Fruit fly (Drosophila melanogaster) whole organism, embryonic: Measurements from ENCODE around the gene nerfin-2.

Experiments used
- ATbp ChIP-seq: fragments of 200-800 bp; sonication (Bioruptor generic); optimal IDR thresholded peaks from 2 replicates; lab custom pipeline; 2017; ENCODE audit warnings: missing biosample characterization, mild to moderate bottlenecking, missing genetic modification characterization, missing genetic modification reagents
- Ada2b ChIP-seq: fragments of 200-800 bp; sonication (Bioruptor generic); IDR thresholded peaks from 2 replicates; pipeline ENCODE4 v1.3.6; 2022; ENCODE audit warnings: missing biosample characterization, missing genetic modification characterization
- Bgb ChIP-seq: fragments of 200-800 bp; sonication (Bioruptor generic); IDR thresholded peaks from 2 replicates; pipeline ENCODE4 v1.3.6; 2022; ENCODE audit warnings: missing biosample characterization, missing genetic modification characterization; ENCODE audit not compliant: partially characterized antibody
- Bteb2 ChIP-seq: fragments of 200-800 bp; sonication (Bioruptor generic); optimal IDR thresholded peaks from 2 replicates; lab custom pipeline; 2016; ENCODE audit warnings: missing biosample characterization, missing genetic modification characterization
- CG10431 ChIP-seq: fragments of 200-800 bp; sonication (Bioruptor generic); optimal IDR thresholded peaks from 3 replicates; lab custom pipeline; 2018; ENCODE audit warnings: missing biosample characterization, mild to moderate bottlenecking, missing genetic modification characterization
- CG10654 ChIP-seq: fragments of 200-800 bp; sonication (Bioruptor generic); optimal IDR thresholded peaks from 2 replicates; lab custom pipeline; 2016; ENCODE audit warnings: missing biosample characterization, missing genetic modification characterization
- CG11504 ChIP-seq: fragments of 200-800 bp; sonication (Bioruptor generic); optimal IDR thresholded peaks from 3 replicates; lab custom pipeline; 2019; ENCODE audit warnings: missing biosample characterization, mild to moderate bottlenecking, missing genetic modification characterization, moderate library complexity
- CG17612 ChIP-seq: fragments of 200-800 bp; sonication (Bioruptor generic); IDR thresholded peaks from 2 replicates; pipeline ENCODE4 v1.3.6; 2022; ENCODE audit warnings: missing biosample characterization, missing genetic modification characterization
- CG1792 ChIP-seq: fragments of 200-800 bp; sonication (Bioruptor generic); optimal IDR thresholded peaks from 2 replicates; lab custom pipeline; 2016; ENCODE audit warnings: missing biosample characterization, missing genetic modification characterization
- CG1832 ChIP-seq: fragments of 200-800 bp; sonication (Bioruptor generic); optimal IDR thresholded peaks from 2 replicates; lab custom pipeline; 2017; ENCODE audit warnings: missing biosample characterization, mild to moderate bottlenecking, missing genetic modification characterization, inconsistent platforms
- CG2889 ChIP-seq: fragments of 200-800 bp; sonication (Bioruptor generic); IDR thresholded peaks from 3 replicates; pipeline ENCODE4 v1.3.6; 2022; ENCODE audit warnings: missing biosample characterization, missing genetic modification characterization
- CG3281 ChIP-seq: fragments of 200-800 bp; sonication (Bioruptor generic); optimal IDR thresholded peaks from 3 replicates; lab custom pipeline; 2017; ENCODE audit warnings: missing biosample characterization, mild to moderate bottlenecking, missing genetic modification characterization
- CG33213 ChIP-seq: fragments of 200-800 bp; sonication (Bioruptor generic); optimal IDR thresholded peaks from 3 replicates; lab custom pipeline; 2016; ENCODE audit warnings: missing biosample characterization, missing genetic modification characterization
- CG4730 ChIP-seq: fragments of 200-800 bp; sonication (Bioruptor generic); IDR thresholded peaks from 2 replicates; pipeline ENCODE4 v1.3.6; 2022; ENCODE audit warnings: missing biosample characterization, missing genetic modification characterization
- CG7786 ChIP-seq: fragments of 200-800 bp; sonication (Bioruptor generic); optimal IDR thresholded peaks from 2 replicates; lab custom pipeline; 2016; ENCODE audit warnings: missing biosample characterization, missing genetic modification characterization
- CG8089 ChIP-seq: fragments of 200-800 bp; sonication (Bioruptor generic); optimal IDR thresholded peaks from 3 replicates; lab custom pipeline; 2016; ENCODE audit warnings: missing biosample characterization, missing genetic modification characterization
- CG8944 ChIP-seq: fragments of 200-800 bp; sonication (Bioruptor generic); optimal IDR thresholded peaks from 3 replicates; lab custom pipeline; 2016; ENCODE audit warnings: missing biosample characterization, missing genetic modification characterization
- CG9437 ChIP-seq: fragments of 200-800 bp; sonication (Bioruptor generic); optimal IDR thresholded peaks from 2 replicates; lab custom pipeline; 2018; ENCODE audit warnings: missing biosample characterization, mild to moderate bottlenecking, missing genetic modification characterization
- D19A ChIP-seq: fragments of 200-800 bp; optimal IDR thresholded peaks from 3 replicates; lab custom pipeline; 2019; ENCODE audit warnings: missing biosample characterization, mild to moderate bottlenecking, missing genetic modification characterization, moderate library complexity
- Dfd ChIP-seq, 2 experiments: fragments of >200 bp; optimal IDR thresholded peaks; 2 replicates each; lab custom pipeline; 2017; ENCODE audit warnings: missing biosample characterization in 2 of 2, missing genetic modification characterization in 2 of 2
- E2f1 ChIP-seq: fragments of 200-800 bp; sonication (Bioruptor generic); IDR thresholded peaks from 2 replicates; pipeline ENCODE4 v1.3.6; 2022; ENCODE audit warnings: missing biosample characterization, missing genetic modification characterization
- Gsc ChIP-seq: fragments of 200-800 bp; sonication (Bioruptor generic); IDR thresholded peaks from 2 replicates; pipeline ENCODE4 v1.3.6; 2022; ENCODE audit warnings: missing biosample characterization, missing genetic modification characterization
- Gug ChIP-seq: fragments of 200-800 bp; sonication (Bioruptor generic); IDR thresholded peaks from 4 replicates; pipeline ENCODE4 v1.3.6; 2022; ENCODE audit warnings: missing biosample characterization, missing genetic modification characterization
- HLH54F ChIP-seq: fragments of 200-800 bp; sonication (Bioruptor generic); optimal IDR thresholded peaks from 3 replicates; lab custom pipeline; 2016; ENCODE audit warnings: missing biosample characterization, missing genetic modification characterization
- HLHmδ ChIP-seq: fragments of 200-800 bp; sonication (Bioruptor generic); optimal IDR thresholded peaks from 2 replicates; lab custom pipeline; 2018; ENCODE audit warnings: missing biosample characterization, mild to moderate bottlenecking, missing genetic modification characterization, moderate library complexity
- Hey ChIP-seq: fragments of 200-800 bp; sonication (Bioruptor generic); optimal IDR thresholded peaks from 3 replicates; lab custom pipeline; 2018; ENCODE audit warnings: missing biosample characterization, mild to moderate bottlenecking, missing genetic modification characterization
- Mad ChIP-seq: fragments of 200-800 bp; sonication (Bioruptor generic); optimal IDR thresholded peaks from 2 replicates; lab custom pipeline; 2016; ENCODE audit warnings: missing biosample characterization, missing genetic modification characterization
- PHDP ChIP-seq: fragments of 200-800 bp; sonication (Bioruptor generic); optimal IDR thresholded peaks from 3 replicates; lab custom pipeline; 2018; ENCODE audit warnings: missing biosample characterization, mild to moderate bottlenecking, missing genetic modification characterization, moderate library complexity
- Ravus ChIP-seq: fragments of 200-800 bp; sonication (Bioruptor generic); IDR thresholded peaks from 2 replicates; pipeline ENCODE4 v1.3.6; 2022; ENCODE audit warnings: missing biosample characterization, missing genetic modification characterization
- Rx ChIP-seq: fragments of 200-800 bp; sonication (Bioruptor generic); IDR thresholded peaks from 2 replicates; pipeline ENCODE4 v1.3.6; 2022; ENCODE audit warnings: missing biosample characterization, missing genetic modification characterization
- Scr ChIP-seq: fragments of 200-800 bp; sonication (Bioruptor generic); IDR thresholded peaks from 2 replicates; pipeline ENCODE4 v1.3.6; 2022; ENCODE audit warnings: missing biosample characterization, missing genetic modification characterization; ENCODE audit not compliant: partially characterized antibody
- Sry-β ChIP-seq: fragments of 200-800 bp; sonication (Bioruptor generic); optimal IDR thresholded peaks from 2 replicates; lab custom pipeline; 2018; ENCODE audit warnings: missing biosample characterization, mild to moderate bottlenecking, missing genetic modification characterization, moderate library complexity
- TFAM ChIP-seq: fragments of 200-800 bp; sonication (Bioruptor generic); optimal IDR thresholded peaks from 2 replicates; lab custom pipeline; 2017; ENCODE audit warnings: missing biosample characterization, missing genetic modification characterization, inconsistent platforms
- Vsx1 ChIP-seq: fragments of 200-800 bp; sonication (Bioruptor generic); optimal IDR thresholded peaks from 2 replicates; lab custom pipeline; 2017; ENCODE audit warnings: missing biosample characterization, mild to moderate bottlenecking, missing genetic modification characterization, missing genetic modification reagents
- chif ChIP-seq, 2 experiments: fragments of 200-800 bp; sonication (Bioruptor generic); optimal IDR thresholded peaks; 3 replicates each; lab custom pipeline; 2016; ENCODE audit warnings: missing biosample characterization in 2 of 2, missing genetic modification characterization in 2 of 2
- ci ChIP-seq: fragments of 200-800 bp; sonication (Bioruptor generic); IDR thresholded peaks from 3 replicates; pipeline ENCODE4 v1.3.6; 2022; ENCODE audit warnings: missing biosample characterization, missing genetic modification characterization
- emc ChIP-seq: fragments of 200-800 bp; sonication (Bioruptor generic); optimal IDR thresholded peaks from 2 replicates; lab custom pipeline; 2016; ENCODE audit warnings: missing biosample characterization, missing genetic modification characterization
- en ChIP-seq: fragments of 200-800 bp; sonication (Bioruptor generic); optimal IDR thresholded peaks from 2 replicates; lab custom pipeline; 2016; ENCODE audit warnings: missing biosample characterization, missing genetic modification characterization
- esg ChIP-seq: fragments of 200-800 bp; sonication (Bioruptor generic); conservative IDR thresholded peaks from 2 replicates; pipeline ENCODE4 v1.3.6; 2022; ENCODE audit warnings: missing biosample characterization, missing genetic modification characterization
- ind ChIP-seq: fragments of 200-800 bp; sonication (Bioruptor generic); optimal IDR thresholded peaks from 3 replicates; lab custom pipeline; 2016; ENCODE audit warnings: missing biosample characterization, missing genetic modification characterization
- ken ChIP-seq: fragments of 200-800 bp; sonication (Bioruptor generic); IDR thresholded peaks from 3 replicates; pipeline ENCODE4 v1.3.6; 2022; ENCODE audit warnings: missing biosample characterization, missing genetic modification characterization
- oc ChIP-seq: fragments of 200-800 bp; sonication (Bioruptor generic); optimal IDR thresholded peaks from 2 replicates; lab custom pipeline; 2018; ENCODE audit warnings: missing biosample characterization, mild to moderate bottlenecking, missing genetic modification characterization, moderate library complexity
- repo ChIP-seq: fragments of 200-800 bp; sonication (Bioruptor generic); optimal IDR thresholded peaks from 2 replicates; lab custom pipeline; 2016; ENCODE audit warnings: missing biosample characterization, missing genetic modification characterization
- ro ChIP-seq: fragments of 200-800 bp; sonication (Bioruptor generic); IDR thresholded peaks from 2 replicates; pipeline ENCODE4 v1.3.6; 2022; ENCODE audit warnings: missing biosample characterization, missing genetic modification characterization
- sim ChIP-seq: fragments of 200-800 bp; sonication (Bioruptor generic); IDR thresholded peaks from 2 replicates; pipeline ENCODE4 v1.3.6; 2022; ENCODE audit warnings: missing biosample characterization, missing genetic modification characterization
- slou ChIP-seq: fragments of 200-800 bp; sonication (Bioruptor generic); optimal IDR thresholded peaks from 3 replicates; lab custom pipeline; 2016; ENCODE audit warnings: missing biosample characterization, missing genetic modification characterization
- sqz ChIP-seq: fragments of 200-800 bp; sonication (Bioruptor generic); optimal IDR thresholded peaks from 3 replicates; lab custom pipeline; 2018; ENCODE audit warnings: missing biosample characterization, mild to moderate bottlenecking, missing genetic modification characterization
- tgo ChIP-seq: fragments of 200-800 bp; sonication (Bioruptor generic); IDR thresholded peaks from 3 replicates; pipeline ENCODE4 v1.3.6; 2022; ENCODE audit warnings: missing biosample characterization, missing genetic modification characterization
- tup ChIP-seq: fragments of 200-800 bp; sonication (Bioruptor generic); optimal IDR thresholded peaks from 2 replicates; lab custom pipeline; 2016; ENCODE audit warnings: missing biosample characterization, mild to moderate bottlenecking, missing genetic modification characterization, moderate library complexity
- tx ChIP-seq: fragments of 200-800 bp; sonication (Bioruptor generic); optimal IDR thresholded peaks from 2 replicates; lab custom pipeline; 2016; ENCODE audit warnings: missing biosample characterization, missing genetic modification characterization
- unc-4 ChIP-seq: fragments of 200-800 bp; sonication (Bioruptor generic); IDR thresholded peaks from 2 replicates; pipeline ENCODE4 v1.3.6; 2022; ENCODE audit warnings: missing biosample characterization, missing genetic modification characterization; ENCODE audit not compliant: partially characterized antibody

The nerfin-2 gene

DNA sequence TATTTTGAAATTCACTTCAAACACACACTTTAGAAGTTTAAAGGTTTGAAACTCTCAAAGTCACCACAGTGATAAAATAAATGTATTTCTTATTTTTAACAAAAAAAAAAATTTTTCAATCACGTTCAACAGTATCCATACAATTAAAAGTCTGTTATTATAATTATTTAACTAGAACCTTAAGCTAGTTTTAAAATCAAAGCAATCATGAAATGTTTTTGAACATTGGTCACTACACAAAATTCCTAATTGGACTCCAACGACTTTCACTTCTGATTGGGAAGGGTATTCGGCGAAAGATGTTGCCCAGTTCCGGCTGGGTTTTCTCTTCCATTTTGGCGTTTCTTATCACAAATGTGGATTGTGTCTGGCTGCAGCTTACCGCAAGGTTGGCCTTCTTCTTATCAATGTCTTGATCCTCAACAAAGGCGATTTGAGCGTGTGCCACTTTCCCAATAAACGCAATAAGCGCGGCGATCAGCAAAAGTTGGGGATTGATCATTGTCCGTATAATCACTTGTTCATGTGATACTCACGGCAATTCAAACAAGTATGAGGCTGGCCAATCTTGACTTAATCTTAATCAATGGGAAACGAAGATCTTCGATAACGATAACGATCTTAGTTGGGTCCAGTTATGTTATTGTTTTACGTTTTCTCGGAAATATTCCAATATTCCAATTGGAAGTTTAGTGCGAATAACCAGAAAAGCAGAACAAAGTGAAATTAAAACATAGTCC is 22.7 kb upstream of the nerfin-2 start (continued):
- no peak for TF ChIP-seq unc-4
- TF ChIP-seq Mad (GFP tag; lab: Kevin White, UChicago): no peak
- TF ChIP-seq ci (GFP tag; lab: Robert Waterston, UW): no peak
- peak; percentile 54 for TF ChIP-seq CG9437 (GFP tag; lab: Kevin White, UChicago)
- TF ChIP-seq Scr: no peak
- no peak for TF ChIP-seq sim (GFP tag; lab: Robert Waterston, UW)
- TF ChIP-seq CG8944 (GFP tag; lab: Kevin White, UChicago): no peak
- TF ChIP-seq Hey (tag; lab: Kevin White, UChicago): no peak
- TF ChIP-seq Ravus (GFP tag; lab: Robert Waterston, UW): no peak
- no peak for TF ChIP-seq TFAM (GFP tag; lab: Kevin White, UChicago)
- TF ChIP-seq Vsx1: no peak
- TF ChIP-seq HLH54F (GFP tag; lab: Kevin White, UChicago): no peak
- no peak for TF ChIP-seq slou (GFP tag; lab: Kevin White, UChicago)
- no peak for TF ChIP-seq E2f1
- TF ChIP-seq Rx (GFP tag; lab: Robert Waterston, UW): no peak
- TF ChIP-seq CG7786 (GFP tag; lab: Kevin White, UChicago): no peak
- peak; percentile 96 for TF ChIP-seq D19A (tag; lab: Kevin White, UChicago)
- TF ChIP-seq chif (GFP tag; optimal IDR thresholded peaks at IDR 0.05; lab: Kevin White, UChicago): peak in 1 of 2 experiments; percentile 1
- TF ChIP-seq ind (GFP tag; lab: Kevin White, UChicago): peak; percentile 23
- 0 out of 3 replicates have a peak, but pooled peaks have one; percentile 21 for TF ChIP-seq CG2889 (GFP tag; lab: Robert Waterston, UW)
- TF ChIP-seq CG11504 (tag; lab: Kevin White, UChicago): peak; percentile 74
- TF ChIP-seq CG33213 (GFP tag; lab: Kevin White, UChicago): no peak
- TF ChIP-seq Ada2b (GFP tag; lab: Robert Waterston, UW): no peak
- TF ChIP-seq CG8089: no peak
- no peak for TF ChIP-seq Dfd (GFP tag; optimal IDR thresholded peaks at IDR 0.05; lab: Kevin White, UChicago)
- TF ChIP-seq en (GFP tag; lab: Kevin White, UChicago): no peak
- no peak for TF ChIP-seq emc (GFP tag; lab: Kevin White, UChicago)
- no peak for TF ChIP-seq Sry-β (GFP tag; lab: Kevin White, UChicago)
- TF ChIP-seq CG10654 (GFP tag; lab: Kevin White, UChicago): no peak
- TF ChIP-seq tgo: no peak
- TF ChIP-seq CG17612 (GFP tag; lab: Robert Waterston, UW): no peak
- TF ChIP-seq Gsc (GFP tag; lab: Robert Waterston, UW): no peak
- TF ChIP-seq CG1792 (GFP tag; lab: Kevin White, UChicago): no peak
- peak; percentile 50 for TF ChIP-seq ATbp (GFP tag; lab: Kevin White, UChicago)
- TF ChIP-seq HLHmδ: no peak
- no peak for TF ChIP-seq Bteb2 (GFP tag; lab: Kevin White, UChicago)
- TF ChIP-seq CG1832 (GFP tag; lab: Kevin White, UChicago): no peak
- peak; percentile 45 for TF ChIP-seq CG3281 (GFP tag; lab: Kevin White, UChicago)
- no peak for TF ChIP-seq Gug (GFP tag; lab: Robert Waterston, UW)
- TF ChIP-seq sqz (GFP tag; lab: Kevin White, UChicago): no peak
- peak; percentile 35; the same call in 1 of the 2 replicates for TF ChIP-seq Bgb
- 0 out of 2 replicates have a peak, but pooled peaks have one; percentile 27 for TF ChIP-seq esg (GFP tag; lab: Robert Waterston, UW)
- TF ChIP-seq PHDP: peak; percentile 33
- TF ChIP-seq repo (GFP tag; lab: Kevin White, UChicago): no peak
- no peak for TF ChIP-seq ken (GFP tag; lab: Robert Waterston, UW)
- no peak for TF ChIP-seq tup
- TF ChIP-seq CG10431 (GFP tag; lab: Kevin White, UChicago): no peak
- no peak for TF ChIP-seq CG4730 (GFP tag; lab: Robert Waterston, UW)
- TF ChIP-seq tx (GFP tag; lab: Kevin White, UChicago): no peak
- TF ChIP-seq oc (tag; lab: Kevin White, UChicago): no peak
- TF ChIP-seq ro (GFP tag; lab: Robert Waterston, UW): no peak
